Fruit fly (Drosophila melanogaster) whole organism, embryonic: Measurements from ENCODE around the gene CG6168.

Experiments used
- Antp ChIP-seq: fragments of 200-800 bp; sonication (Bioruptor generic); optimal IDR thresholded peaks from 3 replicates; lab custom pipeline; 2016; ENCODE audit warnings: missing biosample characterization, missing genetic modification characterization
- Asciz ChIP-seq: fragments of 200-800 bp; sonication (Bioruptor generic); optimal IDR thresholded peaks from 2 replicates; lab custom pipeline; 2017; ENCODE audit warnings: missing biosample characterization, mild to moderate bottlenecking, missing genetic modification characterization, missing genetic modification reagents
- Awh ChIP-seq: fragments of 200-800 bp; sonication (Bioruptor generic); IDR thresholded peaks from 2 replicates; pipeline ENCODE4, ENCODE4 v1.3.6; 2022; ENCODE audit warnings: missing biosample characterization, missing genetic modification characterization
- B-H1 ChIP-seq: fragments of 200-800 bp; sonication (Bioruptor generic); IDR thresholded peaks from 3 replicates; pipeline ENCODE4 v1.3.6; 2022; ENCODE audit warnings: missing biosample characterization, missing genetic modification characterization
- BtbVII ChIP-seq: fragments of 200-800 bp; sonication (Bioruptor generic); optimal IDR thresholded peaks from 3 replicates; lab custom pipeline; 2017; ENCODE audit warnings: missing biosample characterization, mild to moderate bottlenecking, missing genetic modification characterization
- CG10274 ChIP-seq: fragments of 200-800 bp; sonication (Bioruptor generic); optimal IDR thresholded peaks from 3 replicates; lab custom pipeline; 2017; ENCODE audit warnings: missing biosample characterization, mild to moderate bottlenecking, missing genetic modification characterization
- CG10565 ChIP-seq: fragments of 200-800 bp; sonication (Bioruptor generic); optimal IDR thresholded peaks from 3 replicates; lab custom pipeline; 2016; ENCODE audit warnings: missing biosample characterization, mild to moderate bottlenecking, missing genetic modification characterization
- CG11093 ChIP-seq: fragments of 200-800 bp; sonication (Bioruptor generic); IDR thresholded peaks from 3 replicates; pipeline ENCODE4 v1.3.6; 2022; ENCODE audit warnings: missing biosample characterization, missing genetic modification characterization
- CG13894 ChIP-seq: fragments of 200-800 bp; sonication (Bioruptor generic); optimal IDR thresholded peaks from 3 replicates; lab custom pipeline; 2018; ENCODE audit warnings: missing biosample characterization, mild to moderate bottlenecking, missing genetic modification characterization, moderate library complexity
- CG15269 ChIP-seq: fragments of 200-800 bp; sonication (Bioruptor generic); optimal IDR thresholded peaks from 2 replicates; lab custom pipeline; 2018; ENCODE audit warnings: missing biosample characterization, mild to moderate bottlenecking, missing genetic modification characterization, moderate library complexity
- CG15601 ChIP-seq: fragments of 200-800 bp; sonication (Bioruptor generic); optimal IDR thresholded peaks from 3 replicates; lab custom pipeline; 2019; ENCODE audit warnings: missing biosample characterization, mild to moderate bottlenecking, missing genetic modification characterization, moderate library complexity
- CG1603 ChIP-seq: fragments of 200-800 bp; sonication (Bioruptor generic); optimal IDR thresholded peaks from 2 replicates; lab custom pipeline; 2019; ENCODE audit warnings: missing biosample characterization, mild to moderate bottlenecking, missing genetic modification characterization, moderate library complexity
- CG2678 ChIP-seq: fragments of 200-800 bp; sonication (Bioruptor generic); optimal IDR thresholded peaks from 3 replicates; lab custom pipeline; 2019; ENCODE audit warnings: missing biosample characterization, mild to moderate bottlenecking, missing genetic modification characterization, moderate library complexity
- CG31365 ChIP-seq: fragments of 200-800 bp; sonication (Bioruptor generic); optimal IDR thresholded peaks from 2 replicates; lab custom pipeline; 2018; ENCODE audit warnings: missing biosample characterization, mild to moderate bottlenecking, missing genetic modification characterization
- CG33557 ChIP-seq: fragments of 200-800 bp; sonication (Bioruptor generic); optimal IDR thresholded peaks from 2 replicates; lab custom pipeline; 2019; ENCODE audit warnings: missing biosample characterization, mild to moderate bottlenecking, missing genetic modification characterization, moderate library complexity
- CG5180 ChIP-seq: fragments of 200-800 bp; sonication (Bioruptor generic); optimal IDR thresholded peaks from 3 replicates; lab custom pipeline; 2017; ENCODE audit warnings: missing biosample characterization, missing genetic modification characterization, mild to moderate bottlenecking, moderate library complexity, missing genetic modification reagents
- CG6765 ChIP-seq: fragments of 200-800 bp; sonication (Bioruptor generic); optimal IDR thresholded peaks from 3 replicates; lab custom pipeline; 2017; ENCODE audit warnings: missing biosample characterization, mild to moderate bottlenecking, missing genetic modification characterization
- CG8290 ChIP-seq, 3 experiments: fragments of 200-800 bp; sonication (Bioruptor generic); optimal IDR thresholded peaks; 2 replicates each; lab custom pipeline; 2016 to 2019; ENCODE audit warnings: missing biosample characterization in 3 of 3, missing genetic modification characterization in 3 of 3, mild to moderate bottlenecking in 2 of 3, moderate library complexity in 1 of 3
- CG8359 ChIP-seq: fragments of 200-800 bp; sonication (Bioruptor generic); optimal IDR thresholded peaks from 2 replicates; lab custom pipeline; 2017; ENCODE audit warnings: missing biosample characterization, mild to moderate bottlenecking, missing genetic modification characterization, borderline replicate concordance
- Deaf1 ChIP-seq: fragments of 200-800 bp; optimal IDR thresholded peaks from 3 replicates; lab custom pipeline; 2019; ENCODE audit warnings: missing biosample characterization, mild to moderate bottlenecking, missing genetic modification characterization, moderate library complexity
- HHEX ChIP-seq: fragments of 200-800 bp; sonication (Bioruptor generic); optimal IDR thresholded peaks from 3 replicates; lab custom pipeline; 2017; ENCODE audit warnings: missing biosample characterization, mild to moderate bottlenecking, missing genetic modification characterization, missing genetic modification reagents
- HLH3B ChIP-seq: fragments of 200-800 bp; sonication (Bioruptor generic); IDR thresholded peaks from 2 replicates; pipeline ENCODE4 v1.3.6; 2022; ENCODE audit warnings: missing biosample characterization, missing genetic modification characterization
- HLH4C ChIP-seq: fragments of 200-800 bp; sonication (Bioruptor generic); IDR thresholded peaks from 3 replicates; pipeline ENCODE4 v1.3.6; 2022; ENCODE audit warnings: missing biosample characterization, missing genetic modification characterization; ENCODE audit not compliant: partially characterized antibody
- Hr78 ChIP-seq, 2 experiments: fragments of 200-800 bp in 1 of 2; fragments of >200 bp in 1 of 2; sonication (Bioruptor generic) in 1 of 2; optimal IDR thresholded peaks; 2 replicates each; lab custom pipeline; 2017 to 2019; ENCODE audit warnings: missing biosample characterization in 2 of 2, missing genetic modification characterization in 2 of 2, mild to moderate bottlenecking in 1 of 2, moderate library complexity in 1 of 2
- Hsf ChIP-seq: fragments of 200-800 bp; sonication (Bioruptor generic); optimal IDR thresholded peaks from 3 replicates; lab custom pipeline; 2016; ENCODE audit warnings: missing biosample characterization, missing genetic modification characterization
- Trl ChIP-seq, 3 experiments: fragments of >200 bp in 2 of 3; fragments of 200-800 bp in 1 of 3; sonication (Bioruptor generic) in 1 of 3; optimal IDR thresholded peaks; 2 replicates in 1 of 3; 3 replicates in 2 of 3; lab custom pipeline; 2016 to 2017; ENCODE audit warnings: missing biosample characterization in 1 of 3, missing genetic modification characterization in 1 of 3
- ac ChIP-seq: fragments of 200-800 bp; sonication (Bioruptor generic); optimal IDR thresholded peaks from 3 replicates; lab custom pipeline; 2017; ENCODE audit warnings: missing biosample characterization, mild to moderate bottlenecking, missing genetic modification characterization
- ase ChIP-seq: fragments of 200-800 bp; sonication (Bioruptor generic); IDR thresholded peaks from 3 replicates; pipeline ENCODE4 v1.3.6; 2022; ENCODE audit warnings: missing biosample characterization, missing genetic modification characterization
- bcd ChIP-seq: fragments of 200-800 bp; sonication (Bioruptor generic); optimal IDR thresholded peaks from 2 replicates; lab custom pipeline; 2017; ENCODE audit warnings: missing biosample characterization, mild to moderate bottlenecking, missing genetic modification characterization
- chm ChIP-seq: fragments of 200-800 bp; sonication (Bioruptor generic); IDR thresholded peaks from 2 replicates; pipeline ENCODE4 v1.3.6; 2022; ENCODE audit warnings: missing biosample characterization, missing genetic modification characterization
- dmrt99B ChIP-seq: fragments of 200-800 bp; sonication (Bioruptor generic); optimal IDR thresholded peaks from 2 replicates; lab custom pipeline; 2018; ENCODE audit warnings: missing biosample characterization, mild to moderate bottlenecking, missing genetic modification characterization, moderate library complexity
- en ChIP-seq: fragments of 200-800 bp; sonication (Bioruptor generic); optimal IDR thresholded peaks from 2 replicates; lab custom pipeline; 2016; ENCODE audit warnings: missing biosample characterization, missing genetic modification characterization
- ewg ChIP-seq: fragments of 200-800 bp; sonication (Bioruptor generic); optimal IDR thresholded peaks from 3 replicates; lab custom pipeline; 2017; ENCODE audit warnings: mild to moderate bottlenecking, missing biosample characterization, missing genetic modification reagents, missing genetic modification characterization
- fu2 ChIP-seq: fragments of 200-800 bp; sonication (Bioruptor generic); optimal IDR thresholded peaks from 2 replicates; lab custom pipeline; 2016; ENCODE audit warnings: missing biosample characterization, missing genetic modification characterization
- ken ChIP-seq: fragments of 200-800 bp; sonication (Bioruptor generic); IDR thresholded peaks from 3 replicates; pipeline ENCODE4 v1.3.6; 2022; ENCODE audit warnings: missing biosample characterization, missing genetic modification characterization
- kni ChIP-seq: fragments of 200-800 bp; sonication (Bioruptor generic); optimal IDR thresholded peaks from 3 replicates; lab custom pipeline; 2017; ENCODE audit warnings: mild to moderate bottlenecking, missing biosample characterization, missing genetic modification reagents, missing genetic modification characterization
- lola ChIP-seq, 3 experiments: fragments of >200 bp in 2 of 3; fragments of 200-800 bp in 1 of 3; sonication (Bioruptor generic) in 1 of 3; optimal IDR thresholded peaks; 2 replicates each; lab custom pipeline; 2017 to 2019; ENCODE audit warnings: missing biosample characterization in 3 of 3, missing genetic modification characterization in 3 of 3, mild to moderate bottlenecking in 1 of 3, moderate library complexity in 1 of 3
- nmo ChIP-seq: fragments of 200-800 bp; sonication (Bioruptor generic); optimal IDR thresholded peaks from 2 replicates; lab custom pipeline; 2018; ENCODE audit warnings: missing biosample characterization, mild to moderate bottlenecking, missing genetic modification characterization, moderate library complexity
- psq ChIP-seq: fragments of 200-800 bp; sonication (Bioruptor generic); optimal IDR thresholded peaks from 2 replicates; lab custom pipeline; 2017; ENCODE audit warnings: missing biosample characterization, missing genetic modification characterization
- run ChIP-seq: fragments of 200-800 bp; sonication (Bioruptor generic); optimal IDR thresholded peaks from 3 replicates; lab custom pipeline; 2018; ENCODE audit warnings: missing biosample characterization, mild to moderate bottlenecking, missing genetic modification characterization
- scrt ChIP-seq: fragments of 200-800 bp; sonication (Bioruptor generic); optimal IDR thresholded peaks from 2 replicates; lab custom pipeline; 2018; ENCODE audit warnings: missing biosample characterization, mild to moderate bottlenecking, missing genetic modification characterization, moderate library complexity
- sens-2 ChIP-seq: fragments of 200-800 bp; sonication (Bioruptor generic); IDR thresholded peaks from 2 replicates; pipeline ENCODE4 v1.3.6; 2022; ENCODE audit warnings: missing biosample characterization, missing genetic modification characterization
- slp2 ChIP-seq: fragments of 200-800 bp; sonication (Bioruptor generic); optimal IDR thresholded peaks from 2 replicates; lab custom pipeline; 2016; ENCODE audit warnings: missing biosample characterization, missing genetic modification characterization
- so ChIP-seq: fragments of 200-800 bp; sonication (Bioruptor generic); IDR thresholded peaks from 3 replicates; pipeline ENCODE4 v1.3.6; 2022; ENCODE audit warnings: missing biosample characterization, missing genetic modification characterization
- tap ChIP-seq: fragments of 200-800 bp; optimal IDR thresholded peaks from 3 replicates; lab custom pipeline; 2019; ENCODE audit warnings: missing biosample characterization, mild to moderate bottlenecking, missing genetic modification characterization, moderate library complexity
- toy ChIP-seq: fragments of 200-800 bp; sonication (Bioruptor generic); IDR thresholded peaks from 2 replicates; pipeline ENCODE4 v1.3.6; 2022; ENCODE audit warnings: missing biosample characterization, missing genetic modification characterization

CG6168 gene

dm6 chr3L:11355429-11356327, 34.2 kb upstream of the CG6168 start (continued):
- TF ChIP-seq Antp (GFP tag; lab: Kevin White, UChicago) (no peak), so (GFP tag; lab: Robert Waterston, UW) (0 out of 3 replicates have a peak, but pooled peaks have one; percentile 12), CG8290 (GFP tag; optimal IDR thresholded peaks at IDR 0.05; lab: Kevin White, UChicago) (no peak), CG8290 (tag; optimal IDR thresholded peaks at IDR 0.05; lab: Kevin White, UChicago) (peak in 1 of 2 experiments; percentile 35), kni (GFP tag; lab: Kevin White, UChicago) (peak; percentile 86), CG1603 (peak; percentile 38), CG5180 (GFP tag; lab: Kevin White, UChicago) (peak; percentile 36), sens-2 (GFP tag; lab: Robert Waterston, UW) (no peak), HLH4C (GFP tag; lab: Robert Waterston, UW) (no peak), lola (GFP tag; optimal IDR thresholded peaks at IDR 0.05; lab: Kevin White, UChicago) (no peak), ase (no peak), ac (GFP tag; lab: Kevin White, UChicago) (peak; percentile 29), chm (GFP tag; lab: Robert Waterston, UW) (peak; percentile 18; the same call in 1 of the 2 replicates), en (GFP tag; lab: Kevin White, UChicago) (no peak), scrt (no peak), CG11093 (GFP tag; lab: Robert Waterston, UW) (no peak), ken (peak; percentile 41; the same call in 1 of the 3 replicates), Trl (optimal IDR thresholded peaks at IDR 0.05; lab: Kevin White, UChicago) (no peak), Trl (GFP tag; optimal IDR thresholded peaks at IDR 0.05; lab: Kevin White, UChicago) (no peak), CG2678 (tag; lab: Kevin White, UChicago) (peak; percentile 19), Asciz (peak; percentile 4), ewg (no peak), fu2 (GFP tag; lab: Kevin White, UChicago) (no peak), Hsf (GFP tag; lab: Kevin White, UChicago) (no peak), HHEX (GFP tag; lab: Kevin White, UChicago) (no peak), CG13894 (no peak), slp2 (GFP tag; lab: Kevin White, UChicago) (no peak), toy (GFP tag; lab: Robert Waterston, UW) (no peak), nmo (GFP tag; lab: Kevin White, UChicago) (no peak), Awh (peak; percentile 68; the same call in 1 of the 2 replicates), bcd (GFP tag; lab: Kevin White, UChicago) (peak; percentile 0), CG10274 (GFP tag; lab: Kevin White, UChicago) (no peak), tap (tag; lab: Kevin White, UChicago) (no peak), CG8359 (GFP tag; lab: Kevin White, UChicago) (peak; percentile 36), psq (no peak), Hr78 (GFP tag; optimal IDR thresholded peaks at IDR 0.05; lab: Kevin White, UChicago) (peak in 1 of 2 experiments; percentile 41), CG15601 (tag; lab: Kevin White, UChicago) (peak; percentile 38), CG15269 (peak; percentile 11), Deaf1 (peak; percentile 44), CG31365 (tag; lab: Kevin White, UChicago) (no peak), dmrt99B (peak; percentile 22), CG33557 (GFP tag; lab: Kevin White, UChicago) (peak; percentile 53), B-H1 (GFP tag; lab: Robert Waterston, UW) (peak; percentile 23; the same call in 1 of the 3 replicates), HLH3B (GFP tag; lab: Robert Waterston, UW) (peak; percentile 33; the same call in 1 of the 2 replicates), BtbVII (GFP tag; lab: Kevin White, UChicago) (peak; percentile 3), CG6765 (GFP tag; lab: Kevin White, UChicago) (no peak), CG10565 (GFP tag; lab: Kevin White, UChicago) (no peak), run (tag; lab: Kevin White, UChicago) (no peak)
